Fruit fly (Drosophila melanogaster): Measurements from ENCODE around the gene CG3281.

CG3281 gene

dm6 chr3R:11967262-11968029, 4.8 kb upstream of the CG3281 start, which contains the start of the genes CG12213 and GC1 (continued):
- 0 out of 2 replicates have a peak, but pooled peaks have one; percentile 17 for TF ChIP-seq al (GFP tag; IDR thresholded peaks at IDR 0.05)
- no peak for TF ChIP-seq Drgx (GFP tag; IDR thresholded peaks at IDR 0.05)
- no peak for TF ChIP-seq CG9876 (GFP tag; optimal IDR thresholded peaks at IDR 0.05)
- TF ChIP-seq stwl (tag; optimal IDR thresholded peaks at IDR 0.05): peak; percentile 79
- TF ChIP-seq CG15514 (GFP tag; optimal IDR thresholded peaks at IDR 0.05): peak; percentile 69
- TF ChIP-seq phol (tag; optimal IDR thresholded peaks at IDR 0.05): peak; percentile 70
- TF ChIP-seq Chrac-16 (GFP tag; optimal IDR thresholded peaks at IDR 0.05): no peak
- peak; percentile 99 for TF ChIP-seq CG14860 (GFP tag; IDR thresholded peaks at IDR 0.05; ENCODE audit: partially characterized antibody)
- TF ChIP-seq pb (GFP tag; optimal IDR thresholded peaks at IDR 0.05): no peak
- TF ChIP-seq ewg (GFP tag; optimal IDR thresholded peaks at IDR 0.05): peak; percentile 8
- no peak for TF ChIP-seq CG43689 (GFP tag; IDR thresholded peaks at IDR 0.05)
- no peak for TF ChIP-seq abd-A (tag; optimal IDR thresholded peaks at IDR 0.05)
- TF ChIP-seq CG9797 (GFP tag; optimal IDR thresholded peaks at IDR 0.05): peak; percentile 91
- TF ChIP-seq knrl (GFP tag; IDR thresholded peaks at IDR 0.05; ENCODE audit: partially characterized antibody): peak; percentile 99
- TF ChIP-seq CG31365 (tag; optimal IDR thresholded peaks at IDR 0.05): no peak
- TF ChIP-seq CG30403 (GFP tag; optimal IDR thresholded peaks at IDR 0.05): peak; percentile 44
- TF ChIP-seq dmrt11E (tag; optimal IDR thresholded peaks at IDR 0.05): peak; percentile 8
- peak; percentile 81 for TF ChIP-seq E2f2 (GFP tag; IDR thresholded peaks at IDR 0.05)
- TF ChIP-seq gsb-n (tag; optimal IDR thresholded peaks at IDR 0.05): peak; percentile 34
- TF ChIP-seq CG6791 (GFP tag; IDR thresholded peaks at IDR 0.05; ENCODE audit: partially characterized antibody): peak; percentile 94
- no peak for TF ChIP-seq tx (GFP tag; optimal IDR thresholded peaks at IDR 0.05)
- TF ChIP-seq HLH4C (GFP tag; IDR thresholded peaks at IDR 0.05; ENCODE audit: partially characterized antibody): peak; percentile 97
- TF ChIP-seq CG12391 (tag; optimal IDR thresholded peaks at IDR 0.05): peak; percentile 70
- no peak for TF ChIP-seq gro (GFP tag; optimal IDR thresholded peaks at IDR 0.05)
- TF ChIP-seq CG4424 (GFP tag; optimal IDR thresholded peaks at IDR 0.05): peak; percentile 40
- no peak for TF ChIP-seq p53 (GFP tag; optimal IDR thresholded peaks at IDR 0.05)
- peak; percentile 14 for TF ChIP-seq twi (tag; optimal IDR thresholded peaks at IDR 0.05)
- peak; percentile 18 for TF ChIP-seq NfI (GFP tag; optimal IDR thresholded peaks at IDR 0.05)
- TF ChIP-seq YL-1 (GFP tag; optimal IDR thresholded peaks at IDR 0.05): peak; percentile 68
- TF ChIP-seq jigr1 (GFP tag; IDR thresholded peaks at IDR 0.05): peak; percentile 89; the same call in 1 of the 3 replicates
- TF ChIP-seq Sry-δ (GFP tag; optimal IDR thresholded peaks at IDR 0.05): peak; percentile 93
- TF ChIP-seq Deaf1 (tag; optimal IDR thresholded peaks at IDR 0.05): peak; percentile 9
- TF ChIP-seq corto (GFP tag; optimal IDR thresholded peaks at IDR 0.05): peak; percentile 57
- TF ChIP-seq crc (GFP tag; optimal IDR thresholded peaks at IDR 0.05): no peak
- TF ChIP-seq CoRest (tag; optimal IDR thresholded peaks at IDR 0.05): peak; percentile 63
- no peak for TF ChIP-seq pan (optimal IDR thresholded peaks at IDR 0.05)
- peak in 1 of 2 experiments; percentile 28 for TF ChIP-seq pan (GFP tag; optimal IDR thresholded peaks at IDR 0.05 in 1 of 2, IDR thresholded peaks at IDR 0.05 in 1 of 2)
- peak; percentile 73; the same call in 1 of the 2 replicates for TF ChIP-seq CG9932 (GFP tag; IDR thresholded peaks at IDR 0.05)
- peak; percentile 97 for TF ChIP-seq chinmo (GFP tag; IDR thresholded peaks at IDR 0.05; ENCODE audit: partially characterized antibody)
- peak; percentile 82 for TF ChIP-seq CG10267 (tag; optimal IDR thresholded peaks at IDR 0.05)
- TF ChIP-seq CG16779 (GFP tag; IDR thresholded peaks at IDR 0.05): no peak
- no peak for TF ChIP-seq Ets65A (GFP tag)
- TF ChIP-seq Awh (GFP tag; IDR thresholded peaks at IDR 0.05): no peak
- peak; percentile 23 for TF ChIP-seq HmgD (GFP tag; optimal IDR thresholded peaks at IDR 0.05)
- no peak for TF ChIP-seq ro (GFP tag; IDR thresholded peaks at IDR 0.05)
- no peak for TF ChIP-seq CG15011 (GFP tag; optimal IDR thresholded peaks at IDR 0.05)
- no peak for TF ChIP-seq gsb (GFP tag; IDR thresholded peaks at IDR 0.05)
- TF ChIP-seq CG6175 (GFP tag; IDR thresholded peaks at IDR 0.05): no peak
- TF ChIP-seq grn (GFP tag; optimal IDR thresholded peaks at IDR 0.05): peak; percentile 44
